Fruit fly (Drosophila melanogaster) whole organism, wandering third instar larva: ENCODE measurements around the gene hb.

Experiments
- Abd-B ChIP-seq: fragments of >200 bp; optimal IDR thresholded peaks from 2 replicates; lab custom pipeline; 2017; ENCODE audit warnings: missing biosample characterization, missing genetic modification characterization
- CrebA ChIP-seq: fragments of 200-800 bp; sonication (Bioruptor generic); optimal IDR thresholded peaks from 2 replicates; lab custom pipeline; 2016; ENCODE audit warnings: missing biosample characterization, mild to moderate bottlenecking, missing genetic modification characterization, borderline replicate concordance
- Dfd ChIP-seq: fragments of >200 bp; optimal IDR thresholded peaks from 2 replicates; lab custom pipeline; 2017; ENCODE audit warnings: missing biosample characterization, missing genetic modification characterization
- Dif ChIP-seq: fragments of 200-275, 200-300 bp; sonication (Bioruptor generic); optimal IDR thresholded peaks from 2 replicates; lab custom pipeline; 2018; ENCODE audit warnings: missing biosample characterization, missing genetic modification characterization; ENCODE audit not compliant: partially characterized antibody
- Hr78 ChIP-seq: fragments of >200 bp; optimal IDR thresholded peaks from 2 replicates; lab custom pipeline; 2017; ENCODE audit warnings: missing biosample characterization, missing genetic modification characterization
- Jra ChIP-seq: sonication (Bioruptor generic); optimal IDR thresholded peaks from 2 replicates; lab custom pipeline; 2016; ENCODE audit warnings: missing biosample characterization, missing genetic modification characterization
- Myc ChIP-seq: fragments of >200 bp; optimal IDR thresholded peaks from 2 replicates; lab custom pipeline; 2017
- Rel ChIP-seq, 2 experiments: fragments of 200-800 bp; sonication (Bioruptor generic) in 1 of 2; optimal IDR thresholded peaks; 2 replicates in 1 of 2; 3 replicates in 1 of 2; lab custom pipeline; 2016 to 2019; ENCODE audit warnings: mild to moderate bottlenecking in 2 of 2, missing biosample characterization in 2 of 2, missing genetic modification characterization in 2 of 2, moderate library complexity in 1 of 2
- h ChIP-seq: fragments of 200-800 bp; sonication (Bioruptor generic); optimal IDR thresholded peaks from 3 replicates; lab custom pipeline; 2016; ENCODE audit warnings: missing biosample characterization, mild to moderate bottlenecking, missing genetic modification characterization
- pan ChIP-seq: fragments of >200 bp; optimal IDR thresholded peaks from 2 replicates; lab custom pipeline; 2017
- psq ChIP-seq: fragments of 200-800 bp; sonication (Bioruptor generic); optimal IDR thresholded peaks from 3 replicates; lab custom pipeline; 2017; ENCODE audit warnings: missing biosample characterization, mild to moderate bottlenecking, missing genetic modification characterization, moderate library complexity
- rgr ChIP-seq: fragments of 200-800 bp; sonication (Bioruptor generic); optimal IDR thresholded peaks from 3 replicates; lab custom pipeline; 2016; ENCODE audit warnings: missing biosample characterization, mild to moderate bottlenecking, missing genetic modification characterization
- usp ChIP-seq: fragments of >200 bp; optimal IDR thresholded peaks from 2 replicates; lab custom pipeline; 2017; ENCODE audit warnings: missing biosample characterization, missing genetic modification characterization

dm6 chr3R:8705323-8706097 lies 7.9 kb upstream of the hb start:
- no peak for TF ChIP-seq psq
- no peak for TF ChIP-seq h
- TF ChIP-seq Hr78 (GFP tag; lab: Kevin White, UChicago), result no peak
- TF ChIP-seq Myc, result no peak
- TF ChIP-seq rgr (GFP tag; lab: Kevin White, UChicago), result no peak
- TF ChIP-seq pan (lab: Kevin White, UChicago), result no peak
- no peak for TF ChIP-seq Dif
- TF ChIP-seq Dfd (GFP tag; lab: Kevin White, UChicago), result peak; percentile 68
- no peak for TF ChIP-seq usp (GFP tag; lab: Kevin White, UChicago)
- no peak for TF ChIP-seq Rel (GFP tag; optimal IDR thresholded peaks at IDR 0.05; lab: Kevin White, UChicago)
- no peak for TF ChIP-seq Rel (tag; optimal IDR thresholded peaks at IDR 0.05; lab: Kevin White, UChicago)
- no peak for TF ChIP-seq Abd-B (GFP tag; lab: Kevin White, UChicago)
- TF ChIP-seq Jra (GFP tag; lab: Kevin White, UChicago), result no peak
- no peak for TF ChIP-seq CrebA (GFP tag; lab: Kevin White, UChicago)
